Worm (Caenorhabditis elegans) whole organism, early embryonic: ENCODE data around the gene srx-97.

Experiments
- B0310.2 ChIP-seq: sonication (generic microtip); optimal IDR thresholded peaks from 2 replicates; lab custom pipeline; 2016; ENCODE audit warnings: mild to moderate bottlenecking, missing genetic modification characterization, missing compliant biosample characterization
- F13C5.2 ChIP-seq: sonication (generic microtip); optimal IDR thresholded peaks from 2 replicates; lab custom pipeline; 2017; ENCODE audit warnings: mild to moderate bottlenecking, missing genetic modification characterization, inconsistent platforms, missing compliant biosample characterization
- aly-1 ChIP-seq: sonication (generic microtip); optimal IDR thresholded peaks from 2 replicates; lab custom pipeline; 2016; ENCODE audit warnings: missing genetic modification characterization, missing compliant biosample characterization
- ama-1 ChIP-seq: fragments of 150-350 bp; optimal IDR thresholded peaks from 2 replicates; lab custom pipeline; 2014
- ceh-36 ChIP-seq: sonication (generic microtip); optimal IDR thresholded peaks from 2 replicates; lab custom pipeline; 2016; ENCODE audit warnings: missing genetic modification characterization, inconsistent platforms, missing compliant biosample characterization
- flt-1 ChIP-seq: fragments of 200-800 bp; sonication (Bioruptor generic); IDR thresholded peaks from 2 replicates; pipeline ENCODE4 v1.3.6; 2022; ENCODE audit warnings: missing genetic modification characterization, missing compliant biosample characterization
- hmbx-1 ChIP-seq: sonication (generic microtip); optimal IDR thresholded peaks from 2 replicates; lab custom pipeline; 2016; ENCODE audit warnings: mild to moderate bottlenecking, missing genetic modification characterization, missing compliant biosample characterization
- hmg-4 ChIP-seq: fragments of 200-800 bp; sonication (Bioruptor generic); optimal IDR thresholded peaks from 2 replicates; lab custom pipeline; 2018; ENCODE audit warnings: mild to moderate bottlenecking, missing genetic modification characterization, missing compliant biosample characterization
- hnd-1 ChIP-seq: sonication (generic microtip); optimal IDR thresholded peaks from 2 replicates; lab custom pipeline; 2016; ENCODE audit warnings: missing genetic modification characterization, missing compliant biosample characterization
- pes-1 ChIP-seq: fragments of 200-800 bp; sonication (Bioruptor generic); IDR thresholded peaks from 2 replicates; pipeline ENCODE4 v1.3.6; 2022; ENCODE audit warnings: missing genetic modification reagents, missing genetic modification characterization, missing compliant biosample characterization
- scrt-1 ChIP-seq: fragments of 200-800 bp; sonication (Bioruptor generic); IDR thresholded peaks from 2 replicates; pipeline ENCODE4 v1.3.6; 2022; ENCODE audit warnings: missing genetic modification characterization, missing compliant biosample characterization
- tbx-11 ChIP-seq: fragments of 200-800 bp; sonication (Bioruptor generic); IDR thresholded peaks from 2 replicates; pipeline ENCODE4 v1.3.6; 2022; ENCODE audit warnings: missing genetic modification characterization, missing compliant biosample characterization
- tra-4 ChIP-seq: sonication (generic microtip); optimal IDR thresholded peaks from 2 replicates; lab custom pipeline; 2017; ENCODE audit warnings: missing genetic modification characterization, missing compliant biosample characterization

DNA sequence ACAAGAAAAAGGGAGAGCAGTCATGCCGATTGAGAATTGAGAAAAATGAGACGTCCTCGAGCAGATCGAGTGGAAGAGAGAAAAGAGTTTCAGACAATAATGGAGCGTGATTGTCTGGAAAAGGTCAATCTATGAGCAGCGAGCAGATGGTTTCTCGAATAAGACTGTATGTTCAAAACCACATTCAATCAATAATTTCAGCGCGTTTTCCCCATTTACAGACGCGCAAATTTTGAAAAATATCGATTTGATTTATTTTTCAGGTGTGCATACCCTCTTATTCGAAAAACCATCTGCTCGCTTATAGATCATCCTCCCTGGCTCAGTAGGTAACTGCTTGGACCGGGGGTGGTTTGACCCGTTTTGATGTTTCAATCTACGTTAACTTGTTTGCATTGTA is 30.0 kb downstream of the srx-97 start, which contains the start of gene fbxb-31:
- TF ChIP-seq F13C5.2 (tag; lab: Kevin White, UChicago) = no peak
- TF ChIP-seq B0310.2 (tag; lab: Kevin White, UChicago) = no peak
- TF ChIP-seq hnd-1 = no peak
- TF ChIP-seq flt-1 = no peak
- no peak for TF ChIP-seq ama-1
- TF ChIP-seq tbx-11 = no peak
- TF ChIP-seq hmbx-1 (tag; lab: Kevin White, UChicago) = no peak
- no peak for TF ChIP-seq aly-1 (tag; lab: Kevin White, UChicago)
- no peak for TF ChIP-seq tra-4
- TF ChIP-seq scrt-1 (GFP tag; lab: Robert Waterston, UW) = no peak
- no peak for TF ChIP-seq pes-1 (GFP tag; lab: Robert Waterston, UW)
- no peak for TF ChIP-seq hmg-4 (GFP tag; lab: Kevin White, UChicago)
- no peak for TF ChIP-seq ceh-36 (tag; lab: Kevin White, UChicago)
